Fruit fly (Drosophila melanogaster): ENCODE results near the gene CG14104.
A peak's percentile ranks its signal among the peaks of the same experiment; 100 is the strongest.

Gene CG14104

dm6 chr3L:19834143-19834794 is 27.3 kb upstream of the CG14104 start, which contains the start of the genes trc and CG32221:
trc (minus strand) TSS chr3L:19834304.
CG32221 (plus strand) TSS chr3L:19834670.
- TF ChIP-seq EcR (GFP tag; optimal IDR thresholded peaks at IDR 0.05): no peak
- TF ChIP-seq CG34367 (tag; optimal IDR thresholded peaks at IDR 0.05): no peak
- TF ChIP-seq CG9948 (tag; optimal IDR thresholded peaks at IDR 0.05): no peak
- no peak for TF ChIP-seq CG17806 (tag; optimal IDR thresholded peaks at IDR 0.05)
- peak; percentile 58 for TF ChIP-seq Snoo (tag; optimal IDR thresholded peaks at IDR 0.05)
- 0 out of 3 replicates have a peak, but pooled peaks have one; percentile 41 for TF ChIP-seq CG4496 (GFP tag; IDR thresholded peaks at IDR 0.05)
- TF ChIP-seq CG10348 (GFP tag; IDR thresholded peaks at IDR 0.05): no peak
- no peak for TF ChIP-seq rn (GFP tag; IDR thresholded peaks at IDR 0.05)
- no peak for TF ChIP-seq Pif1A (GFP tag; optimal IDR thresholded peaks at IDR 0.05)
- no peak for TF ChIP-seq Pif1B (GFP tag; optimal IDR thresholded peaks at IDR 0.05)
- TF ChIP-seq gl (tag; optimal IDR thresholded peaks at IDR 0.05): no peak
- TF ChIP-seq CG13204 (GFP tag; optimal IDR thresholded peaks at IDR 0.05): no peak

dm6 chr3L:19833227-19833626 is 26.2 kb upstream of the CG14104 start:
- TF ChIP-seq gl (tag; optimal IDR thresholded peaks at IDR 0.05) (peak; percentile 73), CG9948 (tag; optimal IDR thresholded peaks at IDR 0.05) (peak; percentile 0), CG15710 (tag; optimal IDR thresholded peaks at IDR 0.05) (peak; percentile 19), Ets98B (GFP tag; IDR thresholded peaks at IDR 0.05) (no peak; the same call in 1 of the 2 replicates), fd96Ca (GFP tag; IDR thresholded peaks at IDR 0.05) (no peak), CG4496 (GFP tag; IDR thresholded peaks at IDR 0.05) (0 out of 3 replicates have a peak, but pooled peaks have one; percentile 34), Snoo (tag; optimal IDR thresholded peaks at IDR 0.05) (no peak), D1 (tag; optimal IDR thresholded peaks at IDR 0.05) (no peak), Pif1A (GFP tag; optimal IDR thresholded peaks at IDR 0.05) (no peak), EcR (GFP tag; optimal IDR thresholded peaks at IDR 0.05) (peak; percentile 52)

- TF ChIP-seq rn (GFP tag; IDR thresholded peaks at IDR 0.05) (no peak), CG8159 (tag; optimal IDR thresholded peaks at IDR 0.05) (no peak), CG4496 (GFP tag; IDR thresholded peaks at IDR 0.05) (no peak), Snoo (tag; optimal IDR thresholded peaks at IDR 0.05) (no peak), CG14655 (GFP tag; optimal IDR thresholded peaks at IDR 0.05) (no peak), CG15710 (tag; optimal IDR thresholded peaks at IDR 0.05) (no peak), CG12605 (GFP tag; IDR thresholded peaks at IDR 0.05) (no peak)
Measured at dm6 chr3L:19818701-19819100, 11.7 kb upstream of the CG14104 start.

dm6 chr3L:19817807-19818531 is 11.0 kb upstream of the CG14104 start, which contains the start of the genes Fibp and Deaf1:
Fibp (minus strand) TSS chr3L:19817967.
Deaf1 (plus strand) TSS chr3L:19818174.
- TF ChIP-seq CG9948 (tag; optimal IDR thresholded peaks at IDR 0.05) (peak; percentile 63), CG32121 (GFP tag; IDR thresholded peaks at IDR 0.05) (0 out of 2 replicates have a peak, but pooled peaks have one; percentile 37), fd96Ca (GFP tag; IDR thresholded peaks at IDR 0.05) (peak; percentile 45; the same call in 1 of the 3 replicates), CG15710 (tag; optimal IDR thresholded peaks at IDR 0.05) (peak; percentile 68), gl (tag; optimal IDR thresholded peaks at IDR 0.05) (no peak), D1 (tag; optimal IDR thresholded peaks at IDR 0.05) (no peak), CG8159 (tag; optimal IDR thresholded peaks at IDR 0.05) (no peak), Snoo (tag; optimal IDR thresholded peaks at IDR 0.05) (peak; percentile 61), CG10348 (GFP tag; IDR thresholded peaks at IDR 0.05) (no peak), Pif1B (GFP tag; optimal IDR thresholded peaks at IDR 0.05) (no peak), CG14655 (GFP tag; optimal IDR thresholded peaks at IDR 0.05) (no peak), CG34367 (tag; optimal IDR thresholded peaks at IDR 0.05) (peak; percentile 53), CG8301 (tag; optimal IDR thresholded peaks at IDR 0.05) (peak; percentile 51), Pif1A (GFP tag; optimal IDR thresholded peaks at IDR 0.05) (no peak), Ets98B (GFP tag; IDR thresholded peaks at IDR 0.05) (no peak; the same call in 1 of the 2 replicates), CG17806 (tag; optimal IDR thresholded peaks at IDR 0.05) (peak; percentile 51), EcR (GFP tag; optimal IDR thresholded peaks at IDR 0.05) (no peak), CG13204 (GFP tag; optimal IDR thresholded peaks at IDR 0.05) (no peak), rn (GFP tag; IDR thresholded peaks at IDR 0.05) (0 out of 2 replicates have a peak, but pooled peaks have one; percentile 26), CG12605 (GFP tag; IDR thresholded peaks at IDR 0.05) (no peak), CG4496 (GFP tag; IDR thresholded peaks at IDR 0.05) (peak; percentile 66; the same call in 1 of the 3 replicates)

- TF ChIP-seq CG17806 (tag; optimal IDR thresholded peaks at IDR 0.05) (no peak), CG8301 (tag; optimal IDR thresholded peaks at IDR 0.05) (no peak), EcR (GFP tag; optimal IDR thresholded peaks at IDR 0.05) (no peak), CG14655 (GFP tag; optimal IDR thresholded peaks at IDR 0.05) (no peak), CG15710 (tag; optimal IDR thresholded peaks at IDR 0.05) (peak; percentile 1), CG13204 (GFP tag; optimal IDR thresholded peaks at IDR 0.05) (no peak), CG12605 (GFP tag; IDR thresholded peaks at IDR 0.05) (peak; percentile 64), Ets98B (GFP tag; IDR thresholded peaks at IDR 0.05) (peak; percentile 64; the same call in 1 of the 2 replicates), D1 (tag; optimal IDR thresholded peaks at IDR 0.05) (no peak), CG34367 (tag; optimal IDR thresholded peaks at IDR 0.05) (no peak), CG9948 (tag; optimal IDR thresholded peaks at IDR 0.05) (no peak), Pif1B (GFP tag; optimal IDR thresholded peaks at IDR 0.05) (no peak), Snoo (tag; optimal IDR thresholded peaks at IDR 0.05) (peak; percentile 34), CG4496 (GFP tag; IDR thresholded peaks at IDR 0.05) (peak; percentile 70), CG8159 (tag; optimal IDR thresholded peaks at IDR 0.05) (no peak), Pif1A (GFP tag; optimal IDR thresholded peaks at IDR 0.05) (no peak), gl (tag; optimal IDR thresholded peaks at IDR 0.05) (no peak), CG10348 (GFP tag; IDR thresholded peaks at IDR 0.05) (no peak), fd96Ca (GFP tag; IDR thresholded peaks at IDR 0.05) (no peak; the same call in 2 of the 3 replicates), CG32121 (GFP tag; IDR thresholded peaks at IDR 0.05) (peak; percentile 32; the same call in 1 of the 2 replicates), rn (GFP tag; IDR thresholded peaks at IDR 0.05) (no peak)
Measured at dm6 chr3L:19815472-19816150, 8.6 kb upstream of the CG14104 start, which contains the start of gene cyc. cyc (minus strand) TSS chr3L:19815938.
